Fruit fly (Drosophila melanogaster): ENCODE data around the gene CG4408.

Gene CG4408

DNA sequence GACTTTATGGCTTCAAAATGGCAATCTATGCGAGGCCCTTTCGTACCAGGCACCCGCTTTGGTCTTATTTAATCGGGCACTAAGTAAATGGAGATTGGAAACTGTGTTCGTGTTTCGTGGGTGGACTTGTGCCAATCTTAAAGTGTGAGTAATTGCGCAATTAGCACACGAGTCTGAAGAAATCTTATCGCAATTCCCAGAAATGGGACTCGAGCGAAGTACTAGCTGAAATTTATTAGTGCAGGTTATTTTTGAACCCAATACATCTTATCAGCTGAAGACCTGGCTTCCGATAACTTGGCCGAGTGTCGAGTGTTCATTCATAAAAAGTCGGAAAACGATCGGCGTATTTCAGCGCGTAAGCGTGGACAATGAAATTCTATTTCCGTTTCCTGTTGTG lies 46.5 kb downstream of the CG4408 start:
- TF ChIP-seq CG13204 (GFP tag; optimal IDR thresholded peaks at IDR 0.05) (no peak), Ets98B (GFP tag; IDR thresholded peaks at IDR 0.05) (no peak), CG14655 (GFP tag; optimal IDR thresholded peaks at IDR 0.05) (no peak), CG15710 (tag; optimal IDR thresholded peaks at IDR 0.05) (no peak), D1 (tag; optimal IDR thresholded peaks at IDR 0.05) (no peak), fd96Ca (GFP tag; IDR thresholded peaks at IDR 0.05) (no peak), Snoo (tag; optimal IDR thresholded peaks at IDR 0.05) (no peak), CG34367 (tag; optimal IDR thresholded peaks at IDR 0.05) (no peak), CG4496 (GFP tag; IDR thresholded peaks at IDR 0.05) (no peak), Pif1B (GFP tag; optimal IDR thresholded peaks at IDR 0.05) (no peak), rn (GFP tag; IDR thresholded peaks at IDR 0.05) (no peak), CG32121 (GFP tag; IDR thresholded peaks at IDR 0.05) (no peak), CG8301 (tag; optimal IDR thresholded peaks at IDR 0.05) (no peak), Pif1A (GFP tag; optimal IDR thresholded peaks at IDR 0.05) (no peak)

- peak; percentile 34 for TF ChIP-seq CG8301 (tag; optimal IDR thresholded peaks at IDR 0.05)
- no peak for TF ChIP-seq rn (GFP tag; IDR thresholded peaks at IDR 0.05)
- TF ChIP-seq gl (tag; optimal IDR thresholded peaks at IDR 0.05) = no peak
- TF ChIP-seq CG15710 (tag; optimal IDR thresholded peaks at IDR 0.05) = no peak
- no peak for TF ChIP-seq fd96Ca (GFP tag; IDR thresholded peaks at IDR 0.05)
- no peak for TF ChIP-seq Snoo (tag; optimal IDR thresholded peaks at IDR 0.05)
- no peak for TF ChIP-seq Pif1B (GFP tag; optimal IDR thresholded peaks at IDR 0.05)
- no peak for TF ChIP-seq CG13204 (GFP tag; optimal IDR thresholded peaks at IDR 0.05)
- TF ChIP-seq Pif1A (GFP tag; optimal IDR thresholded peaks at IDR 0.05) = no peak
- peak; percentile 21 for TF ChIP-seq CG9948 (tag; optimal IDR thresholded peaks at IDR 0.05)
- TF ChIP-seq D1 (tag; optimal IDR thresholded peaks at IDR 0.05) = no peak
- TF ChIP-seq Ets98B (GFP tag; IDR thresholded peaks at IDR 0.05) = no peak
- TF ChIP-seq CG17806 (tag; optimal IDR thresholded peaks at IDR 0.05) = peak; percentile 14
- TF ChIP-seq CG32121 (GFP tag; IDR thresholded peaks at IDR 0.05) = no peak
- no peak for TF ChIP-seq CG34367 (tag; optimal IDR thresholded peaks at IDR 0.05)
- TF ChIP-seq EcR (GFP tag; optimal IDR thresholded peaks at IDR 0.05) = no peak
- peak; percentile 39 for TF ChIP-seq CG14655 (GFP tag; optimal IDR thresholded peaks at IDR 0.05)
- no peak; the same call in 2 of the 3 replicates for TF ChIP-seq CG4496 (GFP tag; IDR thresholded peaks at IDR 0.05)
- no peak for TF ChIP-seq CG12605 (GFP tag; IDR thresholded peaks at IDR 0.05)
- no peak for TF ChIP-seq CG10348 (GFP tag; IDR thresholded peaks at IDR 0.05)
- peak; percentile 3 for TF ChIP-seq CG8159 (tag; optimal IDR thresholded peaks at IDR 0.05)
These were observed 47.7 kb downstream of the CG4408 start for dm6 chr3R:23315630-23316029.

DNA sequence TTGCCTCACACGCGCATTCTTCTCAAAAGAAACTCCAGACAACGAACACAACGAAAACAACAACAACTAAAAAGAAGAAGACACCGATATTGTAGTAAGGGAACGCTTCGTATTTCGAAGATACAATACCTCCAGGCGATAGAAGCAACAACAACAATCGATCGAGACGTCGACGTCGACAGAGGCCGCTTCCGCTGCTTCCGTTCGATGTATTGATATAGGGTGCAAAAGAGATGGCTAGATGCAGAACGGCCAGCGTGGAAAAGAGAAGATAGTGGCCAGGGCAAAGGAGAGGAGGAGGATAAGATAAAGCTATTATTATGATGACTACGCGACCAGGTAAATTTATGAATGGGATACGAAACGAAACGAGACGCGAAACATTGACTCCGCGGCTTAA lies 48.2 kb downstream of the CG4408 start:
- TF ChIP-seq CG32121 (GFP tag; IDR thresholded peaks at IDR 0.05) = no peak
- TF ChIP-seq Pif1B (GFP tag; optimal IDR thresholded peaks at IDR 0.05) = no peak
- TF ChIP-seq CG8301 (tag; optimal IDR thresholded peaks at IDR 0.05) = no peak
- TF ChIP-seq Pif1A (GFP tag; optimal IDR thresholded peaks at IDR 0.05) = no peak

DNA sequence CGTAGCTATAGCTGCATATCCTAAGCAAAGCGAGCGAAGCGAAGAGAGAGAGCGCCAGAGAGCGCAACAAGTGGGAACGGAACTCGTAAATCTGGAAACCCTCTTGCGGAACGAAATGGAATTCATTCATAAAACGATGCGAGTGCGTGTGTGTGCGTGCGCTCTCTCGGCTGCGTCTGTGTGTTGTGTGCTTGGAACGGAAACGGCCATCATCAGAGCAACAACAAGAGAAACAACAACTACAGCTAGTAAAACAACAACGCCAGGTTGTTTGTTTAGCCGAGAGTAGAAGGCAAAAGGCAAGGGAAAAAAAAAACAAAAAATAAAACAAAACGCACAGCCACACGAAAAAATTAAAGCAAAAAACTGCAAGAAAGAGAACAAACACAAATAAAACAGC lies 49.0 kb downstream of the CG4408 start:
- TF ChIP-seq rn (GFP tag; IDR thresholded peaks at IDR 0.05) (peak; percentile 54), CG10348 (GFP tag; IDR thresholded peaks at IDR 0.05) (no peak), Snoo (tag; optimal IDR thresholded peaks at IDR 0.05) (peak; percentile 47), Ets98B (GFP tag; IDR thresholded peaks at IDR 0.05) (peak; percentile 67), CG34367 (tag; optimal IDR thresholded peaks at IDR 0.05) (peak; percentile 48), gl (tag; optimal IDR thresholded peaks at IDR 0.05) (peak; percentile 59), CG15710 (tag; optimal IDR thresholded peaks at IDR 0.05) (peak; percentile 24), CG32121 (GFP tag; IDR thresholded peaks at IDR 0.05) (peak; percentile 81), EcR (GFP tag; optimal IDR thresholded peaks at IDR 0.05) (peak; percentile 44), Pif1B (GFP tag; optimal IDR thresholded peaks at IDR 0.05) (peak; percentile 42), CG12605 (GFP tag; IDR thresholded peaks at IDR 0.05) (peak; percentile 80), D1 (tag; optimal IDR thresholded peaks at IDR 0.05) (no peak), Pif1A (GFP tag; optimal IDR thresholded peaks at IDR 0.05) (peak; percentile 69), CG13204 (GFP tag; optimal IDR thresholded peaks at IDR 0.05) (peak; percentile 74), CG17806 (tag; optimal IDR thresholded peaks at IDR 0.05) (no peak), CG14655 (GFP tag; optimal IDR thresholded peaks at IDR 0.05) (peak; percentile 29), CG4496 (GFP tag; IDR thresholded peaks at IDR 0.05) (peak; percentile 87), fd96Ca (GFP tag; IDR thresholded peaks at IDR 0.05) (peak; percentile 84), CG8159 (tag; optimal IDR thresholded peaks at IDR 0.05) (peak; percentile 52), CG9948 (tag; optimal IDR thresholded peaks at IDR 0.05) (peak; percentile 7), CG8301 (tag; optimal IDR thresholded peaks at IDR 0.05) (peak; percentile 3)

dm6 chr3R:23312796-23313195 lies 50.6 kb downstream of the CG4408 start:
- TF ChIP-seq gl (tag; optimal IDR thresholded peaks at IDR 0.05) (no peak), Pif1B (GFP tag; optimal IDR thresholded peaks at IDR 0.05) (no peak), CG4496 (GFP tag; IDR thresholded peaks at IDR 0.05) (no peak), CG9948 (tag; optimal IDR thresholded peaks at IDR 0.05) (no peak), rn (GFP tag; IDR thresholded peaks at IDR 0.05) (no peak), EcR (GFP tag; optimal IDR thresholded peaks at IDR 0.05) (no peak), fd96Ca (GFP tag; IDR thresholded peaks at IDR 0.05) (no peak), Pif1A (GFP tag; optimal IDR thresholded peaks at IDR 0.05) (no peak), D1 (tag; optimal IDR thresholded peaks at IDR 0.05) (no peak)
